Fruit fly (Drosophila melanogaster) whole organism, embryonic: Measurements from ENCODE around the gene sll.

Source experiments
- Bdp1 ChIP-seq: fragments of 200-800 bp; sonication (Bioruptor generic); optimal IDR thresholded peaks from 3 replicates; lab custom pipeline; 2016; ENCODE audit warnings: missing biosample characterization, missing genetic modification characterization
- CG10462 ChIP-seq: fragments of 200-800 bp; sonication (Bioruptor generic); optimal IDR thresholded peaks from 2 replicates; lab custom pipeline; 2016; ENCODE audit warnings: missing biosample characterization, missing genetic modification characterization
- CG11504 ChIP-seq: fragments of 200-800 bp; sonication (Bioruptor generic); optimal IDR thresholded peaks from 3 replicates; lab custom pipeline; 2019; ENCODE audit warnings: missing biosample characterization, mild to moderate bottlenecking, missing genetic modification characterization, moderate library complexity
- CG12744 ChIP-seq: fragments of 200-800 bp; sonication (Bioruptor generic); optimal IDR thresholded peaks from 2 replicates; lab custom pipeline; 2016; ENCODE audit warnings: missing biosample characterization, missing genetic modification characterization
- CG15073 ChIP-seq: fragments of 200-800 bp; sonication (Bioruptor generic); optimal IDR thresholded peaks from 2 replicates; lab custom pipeline; 2016; ENCODE audit warnings: missing biosample characterization, missing genetic modification characterization
- CG1602 ChIP-seq: fragments of 200-800 bp; sonication (Bioruptor generic); optimal IDR thresholded peaks from 3 replicates; lab custom pipeline; 2016; ENCODE audit warnings: missing biosample characterization, missing genetic modification characterization
- CG17328 ChIP-seq: fragments of 200-800 bp; sonication (Bioruptor generic); IDR thresholded peaks from 2 replicates; pipeline ENCODE4 v1.3.6; 2022; ENCODE audit warnings: missing biosample characterization, missing genetic modification characterization
- CG17829 ChIP-seq: fragments of 200-800 bp; optimal IDR thresholded peaks from 2 replicates; lab custom pipeline; 2019; ENCODE audit warnings: missing biosample characterization, mild to moderate bottlenecking, missing genetic modification characterization, moderate library complexity
- CG17912 ChIP-seq: fragments of 200-800 bp; sonication (Bioruptor generic); optimal IDR thresholded peaks from 2 replicates; lab custom pipeline; 2018; ENCODE audit warnings: missing biosample characterization, mild to moderate bottlenecking, missing genetic modification characterization
- CG18011 ChIP-seq: fragments of 200-800 bp; sonication (Bioruptor generic); optimal IDR thresholded peaks from 2 replicates; lab custom pipeline; 2017; ENCODE audit warnings: missing biosample characterization, missing genetic modification characterization, mild to moderate bottlenecking, moderate library complexity, missing genotype
- CG31365 ChIP-seq: fragments of 200-800 bp; sonication (Bioruptor generic); optimal IDR thresholded peaks from 2 replicates; lab custom pipeline; 2018; ENCODE audit warnings: missing biosample characterization, mild to moderate bottlenecking, missing genetic modification characterization
- CG3281 ChIP-seq: fragments of 200-800 bp; sonication (Bioruptor generic); optimal IDR thresholded peaks from 3 replicates; lab custom pipeline; 2017; ENCODE audit warnings: missing biosample characterization, mild to moderate bottlenecking, missing genetic modification characterization
- CG6254 ChIP-seq: fragments of 200-800 bp; sonication (Bioruptor generic); optimal IDR thresholded peaks from 3 replicates; lab custom pipeline; 2017; ENCODE audit warnings: mild to moderate bottlenecking, missing biosample characterization, missing genetic modification reagents, missing genetic modification characterization
- CG7372 ChIP-seq: fragments of 200-800 bp; sonication (Bioruptor generic); IDR thresholded peaks from 2 replicates; pipeline ENCODE4 v1.3.6; 2022; ENCODE audit warnings: missing biosample characterization, missing genetic modification characterization
- CG9609 ChIP-seq: fragments of 200-800 bp; sonication (Bioruptor generic); optimal IDR thresholded peaks from 3 replicates; lab custom pipeline; 2016; ENCODE audit warnings: missing biosample characterization, missing genetic modification characterization
- CG9797 ChIP-seq: fragments of 200-800 bp; sonication (Bioruptor generic); optimal IDR thresholded peaks from 3 replicates; lab custom pipeline; 2018; ENCODE audit warnings: missing biosample characterization, mild to moderate bottlenecking, missing genetic modification characterization
- CTCF ChIP-seq: fragments of 200-800 bp; sonication (Bioruptor generic); optimal IDR thresholded peaks from 2 replicates; lab custom pipeline; 2017; ENCODE audit warnings: missing biosample characterization, mild to moderate bottlenecking, missing genetic modification characterization, moderate library complexity
- D ChIP-seq, 2 experiments: fragments of 200-800 bp in 1 of 2; fragments of >200 bp in 1 of 2; sonication (Bioruptor generic) in 1 of 2; optimal IDR thresholded peaks; 2 replicates in 1 of 2; 3 replicates in 1 of 2; lab custom pipeline; 2017; ENCODE audit warnings: mild to moderate bottlenecking in 1 of 2, missing biosample characterization in 1 of 2, missing genetic modification characterization in 1 of 2, missing genetic modification reagents in 1 of 2
- Dip2 ChIP-seq: fragments of 200-800 bp; sonication (Bioruptor generic); IDR thresholded peaks from 2 replicates; pipeline ENCODE4 v1.3.6; 2022; ENCODE audit warnings: missing biosample characterization, missing genetic modification characterization
- Dip3 ChIP-seq: fragments of 200-800 bp; sonication (Bioruptor generic); optimal IDR thresholded peaks from 3 replicates; lab custom pipeline; 2016; ENCODE audit warnings: missing biosample characterization, missing genetic modification characterization
- Gsc ChIP-seq: fragments of 200-800 bp; sonication (Bioruptor generic); IDR thresholded peaks from 2 replicates; pipeline ENCODE4 v1.3.6; 2022; ENCODE audit warnings: missing biosample characterization, missing genetic modification characterization
- Hr3 ChIP-seq: fragments of 200-800 bp; sonication (Bioruptor generic); optimal IDR thresholded peaks from 3 replicates; lab custom pipeline; 2016; ENCODE audit warnings: missing biosample characterization, missing genetic modification characterization
- Hr78 ChIP-seq, 2 experiments: fragments of 200-800 bp in 1 of 2; fragments of >200 bp in 1 of 2; sonication (Bioruptor generic) in 1 of 2; optimal IDR thresholded peaks; 2 replicates each; lab custom pipeline; 2017 to 2019; ENCODE audit warnings: missing biosample characterization in 2 of 2, missing genetic modification characterization in 2 of 2, mild to moderate bottlenecking in 1 of 2, moderate library complexity in 1 of 2
- Mad ChIP-seq: fragments of 200-800 bp; sonication (Bioruptor generic); optimal IDR thresholded peaks from 2 replicates; lab custom pipeline; 2016; ENCODE audit warnings: missing biosample characterization, missing genetic modification characterization
- Oaz ChIP-seq: fragments of 200-800 bp; sonication (Bioruptor generic); IDR thresholded peaks from 2 replicates; pipeline ENCODE4 v1.3.6; 2022; ENCODE audit warnings: missing biosample characterization, missing genetic modification characterization
- Poxn ChIP-seq: fragments of 200-800 bp; sonication (Bioruptor generic); IDR thresholded peaks from 2 replicates; pipeline ENCODE4 v1.3.6; 2022; ENCODE audit warnings: missing biosample characterization, missing genetic modification characterization
- Spps ChIP-seq: fragments of 200-800 bp; sonication (Bioruptor generic); optimal IDR thresholded peaks from 2 replicates; lab custom pipeline; 2018; ENCODE audit warnings: missing biosample characterization, mild to moderate bottlenecking, missing genetic modification characterization
- Xbp1 ChIP-seq: fragments of 200-800 bp; sonication (Bioruptor generic); optimal IDR thresholded peaks from 3 replicates; lab custom pipeline; 2016; ENCODE audit warnings: missing biosample characterization, mild to moderate bottlenecking, missing genetic modification characterization
- al ChIP-seq: fragments of 200-800 bp; sonication (Bioruptor generic); IDR thresholded peaks from 2 replicates; pipeline ENCODE4 v1.3.6; 2022; ENCODE audit warnings: missing biosample characterization, missing genetic modification characterization
- amos ChIP-seq: fragments of 200-800 bp; sonication (Bioruptor generic); IDR thresholded peaks from 2 replicates; pipeline ENCODE4 v1.3.6; 2022; ENCODE audit warnings: missing biosample characterization, missing genetic modification characterization; ENCODE audit not compliant: partially characterized antibody
- cg ChIP-seq: fragments of 200-800 bp; sonication (Bioruptor generic); optimal IDR thresholded peaks from 3 replicates; lab custom pipeline; 2019; ENCODE audit warnings: missing biosample characterization, mild to moderate bottlenecking, missing genetic modification characterization, moderate library complexity
- ci ChIP-seq: fragments of 200-800 bp; sonication (Bioruptor generic); IDR thresholded peaks from 3 replicates; pipeline ENCODE4 v1.3.6; 2022; ENCODE audit warnings: missing biosample characterization, missing genetic modification characterization
- exex ChIP-seq: fragments of 200-800 bp; sonication (Bioruptor generic); optimal IDR thresholded peaks from 4 replicates; lab custom pipeline; 2018; ENCODE audit warnings: missing biosample characterization, mild to moderate bottlenecking, missing genetic modification characterization, moderate library complexity
- eyg ChIP-seq: fragments of 200-800 bp; sonication (Bioruptor generic); optimal IDR thresholded peaks from 3 replicates; lab custom pipeline; 2016; ENCODE audit warnings: missing biosample characterization, missing genetic modification characterization
- fd96Cb ChIP-seq: fragments of 200-800 bp; sonication (Bioruptor generic); optimal IDR thresholded peaks from 2 replicates; lab custom pipeline; 2018; ENCODE audit warnings: missing biosample characterization, mild to moderate bottlenecking, missing genetic modification characterization, moderate library complexity
- grn ChIP-seq: fragments of 200-800 bp; sonication (Bioruptor generic); optimal IDR thresholded peaks from 3 replicates; lab custom pipeline; 2017; ENCODE audit warnings: missing biosample characterization, missing genetic modification characterization
- gsb ChIP-seq: fragments of 200-800 bp; sonication (Bioruptor generic); IDR thresholded peaks from 2 replicates; pipeline ENCODE4 v1.3.6; 2022; ENCODE audit warnings: missing biosample characterization, missing genetic modification characterization
- her ChIP-seq: fragments of 200-800 bp; sonication (Bioruptor generic); optimal IDR thresholded peaks from 2 replicates; lab custom pipeline; 2016; ENCODE audit warnings: missing biosample characterization, missing genetic modification characterization
- lov ChIP-seq, 2 experiments: fragments of 200-800 bp in 1 of 2; fragments of >200 bp in 1 of 2; sonication (Bioruptor generic) in 1 of 2; IDR thresholded peaks in 1 of 2; optimal IDR thresholded peaks in 1 of 2; 2 replicates in 1 of 2; 3 replicates in 1 of 2; pipeline versions ENCODE4 v1.3.6 to Lab custom; 2017 to 2022; ENCODE audit warnings: missing biosample characterization in 1 of 2, missing genetic modification characterization in 1 of 2
- p53 ChIP-seq: fragments of 200-800 bp; sonication (Bioruptor generic); optimal IDR thresholded peaks from 2 replicates; lab custom pipeline; 2016; ENCODE audit warnings: missing biosample characterization, missing genetic modification characterization
- pzg ChIP-seq: fragments of 200-800 bp; sonication (Bioruptor generic); optimal IDR thresholded peaks from 3 replicates; lab custom pipeline; 2018; ENCODE audit warnings: missing biosample characterization, mild to moderate bottlenecking, missing genetic modification characterization, moderate library complexity
- sens ChIP-seq: fragments of 200-800 bp; sonication (Bioruptor generic); peaks from one replicate; lab custom pipeline; 2016; ENCODE audit warnings: missing biosample characterization, missing genetic modification characterization
- slp2 ChIP-seq: fragments of 200-800 bp; sonication (Bioruptor generic); optimal IDR thresholded peaks from 2 replicates; lab custom pipeline; 2016; ENCODE audit warnings: missing biosample characterization, missing genetic modification characterization
- sna ChIP-seq: fragments of 200-800 bp; sonication (Bioruptor generic); IDR thresholded peaks from 2 replicates; pipeline ENCODE4 v1.3.6; 2022; ENCODE audit warnings: missing biosample characterization, missing genetic modification characterization; ENCODE audit not compliant: partially characterized antibody
- sr ChIP-seq: fragments of 200-800 bp; sonication (Bioruptor generic); IDR thresholded peaks from 3 replicates; pipeline ENCODE4 v1.3.6; 2022; ENCODE audit warnings: missing biosample characterization, missing genetic modification characterization
- tin ChIP-seq: fragments of 200-800 bp; sonication (Bioruptor generic); optimal IDR thresholded peaks from 3 replicates; lab custom pipeline; 2016; ENCODE audit warnings: missing biosample characterization, missing genetic modification characterization
- toy ChIP-seq: fragments of 200-800 bp; sonication (Bioruptor generic); IDR thresholded peaks from 2 replicates; pipeline ENCODE4 v1.3.6; 2022; ENCODE audit warnings: missing biosample characterization, missing genetic modification characterization
- yki ChIP-seq: fragments of >200 bp; optimal IDR thresholded peaks from 3 replicates; lab custom pipeline; 2018
- z ChIP-seq: fragments of 200-800 bp; sonication (Bioruptor generic); IDR thresholded peaks from 3 replicates; pipeline ENCODE4 v1.3.6; 2022; ENCODE audit warnings: missing biosample characterization, missing genetic modification characterization
- zen ChIP-seq: fragments of 200-800 bp; sonication (Bioruptor generic); optimal IDR thresholded peaks from 3 replicates; lab custom pipeline; 2018; ENCODE audit warnings: missing biosample characterization, mild to moderate bottlenecking, missing genetic modification characterization, moderate library complexity

Gene sll

DNA sequence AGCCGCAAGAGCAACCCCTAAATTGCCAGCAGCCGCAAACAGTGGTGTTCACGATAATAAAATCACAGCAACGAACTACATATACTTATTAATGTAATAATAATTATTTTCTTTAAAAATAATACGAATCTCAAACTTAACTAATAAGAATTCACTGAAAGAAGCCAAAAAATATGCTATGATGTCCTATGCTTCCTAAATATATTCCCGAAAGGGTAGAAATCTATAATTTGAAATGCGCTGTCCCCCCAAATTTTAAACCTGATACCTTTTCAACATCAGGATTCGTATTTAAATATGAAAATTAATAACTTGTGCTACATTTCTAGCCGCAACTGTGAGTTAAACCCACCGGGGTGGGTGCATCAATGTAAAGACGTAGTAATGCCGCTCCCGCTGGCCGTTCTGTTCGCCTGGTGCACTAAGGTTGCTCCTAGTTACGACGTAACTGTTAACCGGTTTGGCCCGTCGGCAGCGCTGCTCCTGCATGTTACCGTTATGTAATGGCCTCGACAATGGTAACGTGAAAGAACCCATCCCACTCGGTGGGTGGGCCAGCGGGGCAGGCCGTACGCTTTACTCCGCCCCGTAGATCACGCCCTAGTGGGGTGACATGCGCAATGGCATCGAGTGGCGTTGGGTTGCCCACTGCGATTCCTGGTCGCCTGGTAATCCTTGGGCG is 1.6 kb upstream of the sll start (continued):
- TF ChIP-seq Mad (GFP tag; lab: Kevin White, UChicago) (peak; percentile 34), gsb (GFP tag; lab: Robert Waterston, UW) (no peak; the same call in 1 of the 2 replicates), CG7372 (GFP tag; lab: Robert Waterston, UW) (peak; percentile 19), z (no peak), zen (tag; lab: Kevin White, UChicago) (peak; percentile 87), D (optimal IDR thresholded peaks at IDR 0.05; lab: Kevin White, UChicago) (peak; percentile 5), D (GFP tag; optimal IDR thresholded peaks at IDR 0.05; lab: Kevin White, UChicago) (peak; percentile 84), CG15073 (peak; percentile 45), CG6254 (peak; percentile 81), lov (optimal IDR thresholded peaks at IDR 0.05; lab: Kevin White, UChicago) (no peak), lov (GFP tag; IDR thresholded peaks at IDR 0.05; lab: Robert Waterston, UW) (no peak), CG31365 (tag; lab: Kevin White, UChicago) (peak; percentile 22), slp2 (GFP tag; lab: Kevin White, UChicago) (no peak), Hr78 (GFP tag; optimal IDR thresholded peaks at IDR 0.05; lab: Kevin White, UChicago) (no peak), CG9797 (no peak), CG3281 (GFP tag; lab: Kevin White, UChicago) (peak; percentile 84), sens (GFP tag; lab: Kevin White, UChicago) (peak; percentile 90), pzg (GFP tag; lab: Kevin White, UChicago) (no peak), toy (GFP tag; lab: Robert Waterston, UW) (no peak), CTCF (no peak), tin (GFP tag; lab: Kevin White, UChicago) (peak; percentile 72), Oaz (peak; percentile 33; the same call in 1 of the 2 replicates), exex (tag; lab: Kevin White, UChicago) (peak; percentile 32), sr (no peak), Spps (tag; lab: Kevin White, UChicago) (peak; percentile 79), Gsc (no peak), ci (GFP tag; lab: Robert Waterston, UW) (peak; percentile 17; the same call in 1 of the 3 replicates), CG11504 (tag; lab: Kevin White, UChicago) (peak; percentile 91), yki (lab: Kevin White, UChicago) (no peak), Bdp1 (GFP tag; lab: Kevin White, UChicago) (peak; percentile 33), CG17328 (GFP tag; lab: Robert Waterston, UW) (peak; percentile 78), Xbp1 (GFP tag; lab: Kevin White, UChicago) (peak; percentile 78), sna (peak; percentile 41; the same call in 1 of the 2 replicates), CG17829 (peak; percentile 91), her (GFP tag; lab: Kevin White, UChicago) (no peak), cg (GFP tag; lab: Kevin White, UChicago) (no peak), al (GFP tag; lab: Robert Waterston, UW) (0 out of 2 replicates have a peak, but pooled peaks have one; percentile 39), amos (GFP tag; lab: Robert Waterston, UW) (no peak; the same call in 1 of the 2 replicates), fd96Cb (tag; lab: Kevin White, UChicago) (peak; percentile 88), Poxn (no peak), Dip3 (GFP tag; lab: Kevin White, UChicago) (no peak), p53 (GFP tag; lab: Kevin White, UChicago) (no peak), CG12744 (no peak), eyg (GFP tag; lab: Kevin White, UChicago) (no peak), CG1602 (peak; percentile 69), grn (GFP tag; lab: Kevin White, UChicago) (no peak), CG9609 (GFP tag; lab: Kevin White, UChicago) (no peak), Hr3 (GFP tag; lab: Kevin White, UChicago) (peak; percentile 76), Dip2 (GFP tag; lab: Robert Waterston, UW) (no peak), CG17912 (GFP tag; lab: Kevin White, UChicago) (no peak), CG18011 (GFP tag; lab: Kevin White, UChicago) (no peak), CG10462 (GFP tag; lab: Kevin White, UChicago) (peak; percentile 80)
